Worm (Caenorhabditis elegans): Measurements from ENCODE around the gene W01D2.1.

DNA sequence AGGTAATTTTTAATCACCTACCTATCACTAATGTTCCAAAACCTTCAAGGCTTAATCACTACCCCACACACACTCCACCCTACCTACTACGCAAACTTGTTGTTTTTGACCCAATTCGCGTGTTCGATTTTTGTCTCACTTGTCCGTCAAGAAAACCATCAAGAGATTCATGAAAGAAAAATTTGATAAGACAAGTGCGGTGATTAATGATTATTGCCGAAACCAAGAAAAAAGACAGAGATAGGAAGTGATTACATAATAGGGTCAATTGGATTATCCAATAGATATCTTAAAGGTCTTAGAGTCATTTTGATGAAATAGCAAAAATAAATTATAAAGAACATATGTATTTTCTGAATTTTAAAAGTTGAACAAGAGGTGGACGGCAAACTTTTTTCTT is 28.9 kb downstream of the W01D2.1 start:
- no peak for TF ChIP-seq jun-1 (tag; optimal IDR thresholded peaks at IDR 0.05)
- no peak for TF ChIP-seq ceh-82 (tag; optimal IDR thresholded peaks at IDR 0.05)
- no peak for TF ChIP-seq mep-1 (tag; optimal IDR thresholded peaks at IDR 0.05)
- no peak for TF ChIP-seq mdl-1 (tag; optimal IDR thresholded peaks at IDR 0.05)
- TF ChIP-seq nhr-20 (tag; optimal IDR thresholded peaks at IDR 0.05) = no peak
- TF ChIP-seq nhr-77 (tag; optimal IDR thresholded peaks at IDR 0.05) = no peak
- TF ChIP-seq sptf-1 (tag; optimal IDR thresholded peaks at IDR 0.05) = no peak
- TF ChIP-seq fkh-10 (GFP tag; optimal IDR thresholded peaks at IDR 0.05) = no peak
- TF ChIP-seq ztf-4 (tag; optimal IDR thresholded peaks at IDR 0.05) = no peak
- no peak for TF ChIP-seq skn-1 (tag; optimal IDR thresholded peaks at IDR 0.05)
- TF ChIP-seq lin-15B (tag; optimal IDR thresholded peaks at IDR 0.05) = no peak
- TF ChIP-seq xbp-1 (tag; optimal IDR thresholded peaks at IDR 0.05) = no peak
- TF ChIP-seq ceh-90 (tag; optimal IDR thresholded peaks at IDR 0.05) = no peak
- TF ChIP-seq nhr-28 (tag; optimal IDR thresholded peaks at IDR 0.05) = no peak

Data from whole organism, L1 larva.